Worm (Caenorhabditis elegans): ENCODE results near the gene kel-10.

kel-10 gene

DNA sequence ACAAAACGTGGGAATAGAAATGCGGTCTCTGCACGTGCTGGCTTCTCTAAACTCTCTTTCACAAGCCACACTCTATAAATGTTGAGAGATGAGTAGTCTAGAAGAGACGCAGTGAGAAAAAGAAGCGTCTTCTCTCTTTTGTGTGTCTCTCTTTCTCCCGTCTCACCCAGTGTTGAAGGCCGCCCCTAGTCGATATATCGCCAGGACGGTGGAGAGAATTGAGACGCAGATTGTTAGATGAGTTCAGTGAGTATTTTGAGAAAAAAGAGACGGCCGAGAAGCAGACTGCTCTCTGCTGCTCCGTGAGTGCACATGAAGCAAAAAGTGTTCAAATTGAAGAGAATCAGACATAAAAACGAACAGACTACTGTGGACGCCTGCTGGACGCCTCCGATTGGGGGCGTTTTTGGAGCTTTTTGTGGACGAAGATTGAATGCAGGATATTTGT lies 4.7 kb downstream of the kel-10 start:
- TF ChIP-seq cog-1 (tag; optimal IDR thresholded peaks at IDR 0.05) (peak; percentile 69), T22C8.4 (GFP tag; IDR thresholded peaks at IDR 0.05) (0 out of 2 replicates have a peak, but pooled peaks have one; percentile 43), flt-1 (GFP tag; IDR thresholded peaks at IDR 0.05) (peak; percentile 64; the same call in 1 of the 2 replicates), med-1 (GFP tag; optimal IDR thresholded peaks at IDR 0.05; ENCODE audit: insufficient read depth) (no peak), ztf-23 (GFP tag; IDR thresholded peaks at IDR 0.05) (0 out of 2 replicates have a peak, but pooled peaks have one; percentile 48), tab-1 (GFP tag; IDR thresholded peaks at IDR 0.05) (0 out of 2 replicates have a peak, but pooled peaks have one; percentile 47), klf-2 (GFP tag; conservative IDR thresholded peaks at IDR 0.05) (no peak), ztf-29 (GFP tag; IDR thresholded peaks at IDR 0.05) (0 out of 2 replicates have a peak, but pooled peaks have one; percentile 6), ref-1 (GFP tag; conservative IDR thresholded peaks at IDR 0.05) (no peak)

DNA sequence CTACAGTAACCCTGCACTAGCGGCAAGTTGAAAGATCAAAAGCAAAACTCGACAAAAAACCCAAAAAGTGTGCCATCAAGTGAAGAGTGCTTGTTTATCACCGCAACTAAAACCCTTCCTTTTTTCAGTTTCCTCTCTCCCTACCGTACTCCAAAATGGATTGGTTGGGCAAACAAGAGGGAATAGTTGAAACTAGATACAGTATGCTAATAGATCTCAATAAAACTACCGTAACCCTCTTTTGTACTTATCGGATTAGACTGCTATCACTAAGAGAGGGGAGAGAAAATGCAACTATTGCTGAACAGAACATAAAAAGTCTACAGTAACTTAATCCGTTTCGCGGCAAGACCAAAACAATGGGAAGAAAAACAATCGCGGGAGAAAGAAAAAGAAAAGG lies 5.9 kb downstream of the kel-10 start:
- TF ChIP-seq tab-1 (GFP tag; IDR thresholded peaks at IDR 0.05) (no peak), ztf-23 (GFP tag; IDR thresholded peaks at IDR 0.05) (no peak), ref-1 (GFP tag; conservative IDR thresholded peaks at IDR 0.05) (no peak), flt-1 (GFP tag; IDR thresholded peaks at IDR 0.05) (no peak), med-1 (GFP tag; optimal IDR thresholded peaks at IDR 0.05; ENCODE audit: insufficient read depth) (no peak), klf-2 (GFP tag; conservative IDR thresholded peaks at IDR 0.05) (no peak), cog-1 (tag; optimal IDR thresholded peaks at IDR 0.05) (no peak), T22C8.4 (GFP tag; IDR thresholded peaks at IDR 0.05) (no peak), ztf-29 (GFP tag; IDR thresholded peaks at IDR 0.05) (no peak)

DNA sequence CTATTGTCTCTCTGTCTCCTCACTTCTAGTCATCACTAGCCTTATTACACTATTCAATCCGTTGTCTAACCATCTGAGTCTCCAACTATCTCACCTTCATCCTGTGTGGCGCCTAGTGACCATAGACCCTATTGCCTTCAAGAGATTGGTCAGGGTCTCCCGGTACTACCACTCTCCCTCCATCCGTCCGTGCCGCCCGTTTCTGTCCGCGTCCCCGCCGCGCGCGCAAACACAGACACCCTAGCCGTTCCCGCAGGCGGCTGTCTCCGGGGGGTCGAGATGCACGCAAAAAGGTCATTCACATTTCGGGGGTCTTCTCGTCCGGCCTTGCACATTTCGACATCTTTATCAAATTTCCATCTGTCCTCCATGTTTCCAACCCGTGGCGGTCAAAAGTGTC lies 6.7 kb downstream of the kel-10 start:
- peak; percentile 25 for TF ChIP-seq cog-1 (tag; optimal IDR thresholded peaks at IDR 0.05)
- TF ChIP-seq flt-1 (GFP tag; IDR thresholded peaks at IDR 0.05): peak; percentile 76
- TF ChIP-seq ztf-23 (GFP tag; IDR thresholded peaks at IDR 0.05): no peak
- TF ChIP-seq tab-1 (GFP tag; IDR thresholded peaks at IDR 0.05): peak; percentile 76; the same call in 1 of the 2 replicates

DNA sequence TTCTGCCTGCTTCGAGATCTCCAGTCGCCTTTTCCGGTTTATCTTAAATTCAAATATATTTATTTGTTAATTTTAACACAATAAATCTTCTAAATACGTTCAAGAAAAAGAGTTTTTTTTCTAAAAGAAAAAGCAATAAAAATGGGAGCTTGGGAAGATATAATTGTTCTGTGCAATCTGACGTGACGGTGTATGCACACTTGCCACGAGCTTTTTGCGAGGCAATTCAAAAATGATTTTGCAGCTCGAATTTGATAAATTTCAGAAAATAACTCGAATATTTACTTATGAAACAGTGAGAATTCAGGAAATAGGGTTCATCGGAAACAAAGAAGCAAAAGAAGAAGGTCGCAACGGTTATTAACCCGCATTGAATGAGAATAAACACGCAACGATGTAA lies 8.2 kb downstream of the kel-10 start:
- TF ChIP-seq ztf-29 (GFP tag; IDR thresholded peaks at IDR 0.05): no peak
- no peak for TF ChIP-seq klf-2 (GFP tag; conservative IDR thresholded peaks at IDR 0.05)
- no peak for TF ChIP-seq tab-1 (GFP tag; IDR thresholded peaks at IDR 0.05)
- TF ChIP-seq flt-1 (GFP tag; IDR thresholded peaks at IDR 0.05): no peak
- TF ChIP-seq med-1 (GFP tag; optimal IDR thresholded peaks at IDR 0.05; ENCODE audit: insufficient read depth): no peak
- TF ChIP-seq T22C8.4 (GFP tag; IDR thresholded peaks at IDR 0.05): no peak
- no peak for TF ChIP-seq cog-1 (tag; optimal IDR thresholded peaks at IDR 0.05)
- TF ChIP-seq ref-1 (GFP tag; conservative IDR thresholded peaks at IDR 0.05): no peak
- TF ChIP-seq ztf-23 (GFP tag; IDR thresholded peaks at IDR 0.05): no peak

DNA sequence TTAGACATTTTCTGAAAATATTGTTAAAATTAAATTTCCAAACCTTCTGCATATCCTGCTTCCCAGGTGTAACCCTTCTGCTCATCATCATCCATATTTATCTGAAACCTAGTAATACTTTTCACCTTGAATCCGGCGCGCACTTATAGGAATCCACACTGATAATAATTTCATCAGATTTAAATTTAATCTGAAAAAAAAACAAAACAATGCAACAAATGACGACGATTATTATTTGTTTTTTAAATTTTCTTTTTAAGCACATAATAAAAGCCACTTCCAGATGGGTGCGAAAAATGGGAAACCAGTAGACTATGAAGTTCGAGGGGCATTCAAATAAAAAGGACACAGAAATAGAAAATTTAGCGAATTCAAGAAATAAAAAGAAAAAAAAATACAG lies 10.6 kb downstream of the kel-10 start, which contains the start of gene gtf-2H2C:
Gene gtf-2H2C (minus strand): TSS at position 101 of the 400 bp plus-strand sequence.
- TF ChIP-seq ztf-23 (GFP tag; IDR thresholded peaks at IDR 0.05): no peak
- no peak for TF ChIP-seq T22C8.4 (GFP tag; IDR thresholded peaks at IDR 0.05)
- no peak for TF ChIP-seq klf-2 (GFP tag; conservative IDR thresholded peaks at IDR 0.05)
- no peak for TF ChIP-seq med-1 (GFP tag; optimal IDR thresholded peaks at IDR 0.05; ENCODE audit: insufficient read depth)
- TF ChIP-seq ref-1 (GFP tag; conservative IDR thresholded peaks at IDR 0.05): no peak
- TF ChIP-seq ztf-29 (GFP tag; IDR thresholded peaks at IDR 0.05): no peak

DNA sequence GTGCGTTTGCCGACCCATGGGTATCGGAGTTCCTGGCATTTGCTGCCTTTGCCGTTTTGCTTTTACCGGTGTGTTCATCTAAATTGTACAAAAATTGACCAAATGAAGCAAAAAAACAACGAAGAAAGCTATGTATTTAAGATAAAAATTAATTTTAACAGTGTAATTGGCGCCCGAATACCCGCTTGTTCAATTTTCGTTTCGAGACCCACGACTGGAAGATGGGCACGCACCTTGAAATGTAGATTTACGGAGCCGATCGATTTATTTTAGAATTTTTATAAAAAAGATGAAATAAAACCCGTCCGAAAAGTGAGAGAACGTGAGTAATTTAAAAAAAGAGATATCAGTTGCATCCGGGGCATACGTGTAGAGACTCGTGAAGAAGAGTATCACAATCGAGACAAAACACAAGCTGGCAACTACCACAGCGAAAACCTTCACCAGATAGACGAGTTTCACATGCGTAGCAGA lies 12.7 kb downstream of the kel-10 start, which contains the start of gene hal-2:
Gene hal-2 (minus strand): TSS at position 424 of the 474 bp plus-strand sequence.
- no peak for TF ChIP-seq med-1 (GFP tag; optimal IDR thresholded peaks at IDR 0.05; ENCODE audit: insufficient read depth)

DNA sequence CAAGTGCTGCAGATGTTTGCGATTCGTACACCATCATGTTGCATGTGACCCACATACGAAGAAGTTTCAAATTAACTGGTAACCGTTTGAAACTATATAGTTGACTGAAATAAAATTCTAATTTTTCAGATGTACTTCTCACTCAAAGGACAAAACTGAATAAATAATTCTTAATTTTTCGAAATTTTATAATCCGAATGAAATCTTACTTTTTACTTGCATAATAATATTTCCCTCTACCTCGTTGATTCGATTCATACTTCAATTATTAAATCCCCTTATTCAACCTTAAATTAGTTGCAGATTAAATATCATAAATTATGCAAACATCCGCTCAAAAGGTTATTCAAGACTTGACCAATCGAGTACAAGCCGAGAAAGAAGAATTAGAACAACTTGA lies 15.3 kb downstream of the kel-10 start, which contains the start of gene T16H12.2:
Gene T16H12.2 (plus strand): TSS at position 301 of the 400 bp plus-strand sequence.
- TF ChIP-seq ref-1 (GFP tag; conservative IDR thresholded peaks at IDR 0.05): no peak
- TF ChIP-seq cog-1 (tag; optimal IDR thresholded peaks at IDR 0.05): no peak
- no peak for TF ChIP-seq flt-1 (GFP tag; IDR thresholded peaks at IDR 0.05)
- TF ChIP-seq klf-2 (GFP tag; conservative IDR thresholded peaks at IDR 0.05): no peak
- TF ChIP-seq med-1 (GFP tag; optimal IDR thresholded peaks at IDR 0.05; ENCODE audit: insufficient read depth): no peak
- no peak for TF ChIP-seq ztf-23 (GFP tag; IDR thresholded peaks at IDR 0.05)
- TF ChIP-seq ztf-29 (GFP tag; IDR thresholded peaks at IDR 0.05): no peak
- TF ChIP-seq tab-1 (GFP tag; IDR thresholded peaks at IDR 0.05): no peak
- no peak for TF ChIP-seq T22C8.4 (GFP tag; IDR thresholded peaks at IDR 0.05)

DNA sequence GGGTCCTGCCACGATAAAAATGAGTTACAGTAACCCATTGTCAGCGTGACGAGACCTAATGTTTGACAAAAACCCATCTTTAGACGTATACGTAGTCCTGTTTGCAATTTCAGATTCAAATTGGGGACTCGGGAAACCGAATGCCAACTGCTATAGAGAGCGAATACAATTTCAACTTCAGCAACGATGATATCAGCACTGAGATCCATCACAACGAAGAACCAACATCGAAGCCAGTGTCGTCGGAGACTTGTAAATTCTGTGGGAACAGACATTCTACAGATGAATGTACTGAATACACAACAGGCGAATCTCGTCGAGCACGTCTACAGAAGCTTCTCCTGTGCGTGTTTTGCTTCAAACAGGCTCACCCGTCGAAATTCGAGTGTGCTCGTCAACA lies 15.7 kb downstream of the kel-10 start:
- TF ChIP-seq T22C8.4 (GFP tag; IDR thresholded peaks at IDR 0.05) (no peak), klf-2 (GFP tag; conservative IDR thresholded peaks at IDR 0.05) (no peak)

DNA sequence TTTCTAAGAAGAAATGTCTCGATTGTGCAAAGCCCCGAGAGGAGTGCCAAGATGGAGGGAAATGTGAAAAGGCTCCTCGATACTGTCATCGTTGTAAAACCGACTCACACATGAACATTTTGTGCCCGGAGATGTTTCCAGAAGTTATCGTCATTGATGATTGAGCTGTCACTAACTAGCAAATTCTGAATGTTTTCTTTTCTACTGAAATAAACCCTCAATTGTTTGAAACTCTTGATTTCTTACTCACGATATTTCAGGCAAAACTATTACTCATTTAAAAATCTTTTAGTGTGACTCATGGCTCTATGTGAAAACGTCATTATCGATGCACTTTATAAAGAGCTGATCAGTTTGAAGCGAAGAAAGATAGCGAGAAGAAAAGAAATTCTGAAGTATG lies 16.1 kb downstream of the kel-10 start, which contains the start of gene T16H12.13:
Gene T16H12.13 (plus strand): TSS at position 301 of the 400 bp plus-strand sequence.
- TF ChIP-seq ztf-29 (GFP tag; IDR thresholded peaks at IDR 0.05): no peak
- no peak for TF ChIP-seq med-1 (GFP tag; optimal IDR thresholded peaks at IDR 0.05; ENCODE audit: insufficient read depth)
- TF ChIP-seq klf-2 (GFP tag; conservative IDR thresholded peaks at IDR 0.05): no peak
- no peak for TF ChIP-seq tab-1 (GFP tag; IDR thresholded peaks at IDR 0.05)
- TF ChIP-seq ref-1 (GFP tag; conservative IDR thresholded peaks at IDR 0.05): no peak
- TF ChIP-seq cog-1 (tag; optimal IDR thresholded peaks at IDR 0.05): no peak
- TF ChIP-seq flt-1 (GFP tag; IDR thresholded peaks at IDR 0.05): no peak
- TF ChIP-seq T22C8.4 (GFP tag; IDR thresholded peaks at IDR 0.05): no peak
- TF ChIP-seq ztf-23 (GFP tag; IDR thresholded peaks at IDR 0.05): no peak

DNA sequence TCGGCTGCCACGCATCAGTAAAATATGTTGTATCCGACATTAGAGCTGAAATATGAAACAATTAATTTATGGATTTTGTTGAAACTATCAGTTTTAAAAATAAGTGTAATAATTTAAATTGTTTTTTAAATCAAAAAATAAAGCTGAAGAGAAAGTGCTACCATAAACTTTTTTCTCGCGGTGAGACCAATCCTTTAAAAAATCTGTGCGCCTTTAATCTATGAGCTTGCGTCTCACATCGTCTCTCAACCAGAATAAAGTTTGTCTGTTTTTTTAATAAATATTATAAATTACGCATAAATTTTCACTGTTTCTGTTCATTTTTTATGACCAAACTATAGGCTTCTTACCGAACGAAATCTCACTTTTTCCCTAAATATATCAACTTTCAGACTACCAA lies 18.0 kb downstream of the kel-10 start, which contains the start of gene T16H12.3:
Gene T16H12.3 (minus strand): TSS at position 51 of the 400 bp plus-strand sequence.
- TF ChIP-seq med-1 (GFP tag; optimal IDR thresholded peaks at IDR 0.05; ENCODE audit: insufficient read depth): no peak
- TF ChIP-seq ref-1 (GFP tag; conservative IDR thresholded peaks at IDR 0.05): no peak
- no peak for TF ChIP-seq klf-2 (GFP tag; conservative IDR thresholded peaks at IDR 0.05)
- TF ChIP-seq cog-1 (tag; optimal IDR thresholded peaks at IDR 0.05): no peak
- no peak for TF ChIP-seq flt-1 (GFP tag; IDR thresholded peaks at IDR 0.05)
- TF ChIP-seq ztf-29 (GFP tag; IDR thresholded peaks at IDR 0.05): no peak
- no peak for TF ChIP-seq T22C8.4 (GFP tag; IDR thresholded peaks at IDR 0.05)
- TF ChIP-seq tab-1 (GFP tag; IDR thresholded peaks at IDR 0.05): no peak
- no peak for TF ChIP-seq ztf-23 (GFP tag; IDR thresholded peaks at IDR 0.05)
